Worm (Caenorhabditis elegans): Measurements from ENCODE around the gene fbn-1.

fbn-1 gene

DNA sequence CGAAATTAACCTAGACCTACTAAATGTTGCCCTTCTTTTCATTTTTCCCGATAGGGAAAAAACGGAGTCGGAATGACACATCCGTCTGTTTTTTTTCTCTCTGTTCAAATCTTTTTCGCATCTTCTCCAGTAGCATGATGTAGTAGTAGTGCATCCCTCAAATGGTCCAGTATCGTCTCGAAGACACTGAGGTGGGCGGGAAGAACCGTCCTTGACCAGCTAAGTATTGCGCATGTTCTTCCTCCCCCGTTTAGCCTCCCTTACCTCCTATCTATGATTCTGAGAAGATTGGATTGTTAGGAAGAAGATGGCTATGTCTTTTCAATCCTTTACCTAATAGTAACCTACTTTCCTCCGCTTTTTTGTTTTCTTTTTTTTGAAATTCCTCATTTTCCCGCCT, 2.3 kb upstream of the fbn-1 start:
- TF ChIP-seq pes-1 (GFP tag; IDR thresholded peaks at IDR 0.05), result no peak
- no peak for TF ChIP-seq hmbx-1 (tag; optimal IDR thresholded peaks at IDR 0.05)
- TF ChIP-seq tbx-11 (GFP tag; IDR thresholded peaks at IDR 0.05), result no peak
- TF ChIP-seq sea-1 (GFP tag; conservative IDR thresholded peaks at IDR 0.05), result no peak
- no peak for TF ChIP-seq ceh-13 (GFP tag; optimal IDR thresholded peaks at IDR 0.05)
- TF ChIP-seq tbx-37 (GFP tag; conservative IDR thresholded peaks at IDR 0.05), result no peak
- TF ChIP-seq B0310.2 (tag; optimal IDR thresholded peaks at IDR 0.05), result no peak
- TF ChIP-seq aly-1 (tag; optimal IDR thresholded peaks at IDR 0.05), result no peak
- TF ChIP-seq F13C5.2 (tag; optimal IDR thresholded peaks at IDR 0.05), result no peak
- no peak for TF ChIP-seq tra-4 (tag; optimal IDR thresholded peaks at IDR 0.05)
- no peak for TF ChIP-seq ets-7 (tag; optimal IDR thresholded peaks at IDR 0.05)
- TF ChIP-seq ceh-36 (tag; optimal IDR thresholded peaks at IDR 0.05), result no peak

- TF ChIP-seq ceh-13 (GFP tag; optimal IDR thresholded peaks at IDR 0.05) (no peak), tbx-37 (GFP tag; conservative IDR thresholded peaks at IDR 0.05) (no peak), B0310.2 (tag; optimal IDR thresholded peaks at IDR 0.05) (no peak), aly-1 (tag; optimal IDR thresholded peaks at IDR 0.05) (no peak), ets-7 (tag; optimal IDR thresholded peaks at IDR 0.05) (no peak), ceh-36 (tag; optimal IDR thresholded peaks at IDR 0.05) (no peak), sea-1 (GFP tag; conservative IDR thresholded peaks at IDR 0.05) (no peak), tbx-11 (GFP tag; IDR thresholded peaks at IDR 0.05) (no peak), hmg-4 (GFP tag; optimal IDR thresholded peaks at IDR 0.05) (no peak), scrt-1 (GFP tag; IDR thresholded peaks at IDR 0.05) (no peak), hmbx-1 (tag; optimal IDR thresholded peaks at IDR 0.05) (no peak), hnd-1 (tag; optimal IDR thresholded peaks at IDR 0.05) (no peak), pes-1 (GFP tag; IDR thresholded peaks at IDR 0.05) (no peak), ama-1 (optimal IDR thresholded peaks at IDR 0.05) (no peak), F13C5.2 (tag; optimal IDR thresholded peaks at IDR 0.05) (no peak), tra-4 (tag; optimal IDR thresholded peaks at IDR 0.05) (no peak), flt-1 (GFP tag; IDR thresholded peaks at IDR 0.05) (no peak)
These were observed 16.2 kb downstream of the fbn-1 start for ce11 chrIII:7641337-7641736.

- TF ChIP-seq tbx-11 (GFP tag; IDR thresholded peaks at IDR 0.05), result peak; percentile 74
- TF ChIP-seq hnd-1 (tag; optimal IDR thresholded peaks at IDR 0.05), result peak; percentile 51
- TF ChIP-seq ets-7 (tag; optimal IDR thresholded peaks at IDR 0.05), result peak; percentile 40
- peak; percentile 77 for TF ChIP-seq ceh-36 (tag; optimal IDR thresholded peaks at IDR 0.05)
- peak; percentile 54; the same call in 1 of the 2 replicates for TF ChIP-seq tbx-37 (GFP tag; conservative IDR thresholded peaks at IDR 0.05)
- TF ChIP-seq scrt-1 (GFP tag; IDR thresholded peaks at IDR 0.05), result peak; percentile 83
- no peak for TF ChIP-seq ama-1 (optimal IDR thresholded peaks at IDR 0.05)
- peak; percentile 53 for TF ChIP-seq B0310.2 (tag; optimal IDR thresholded peaks at IDR 0.05)
- peak; percentile 81 for TF ChIP-seq sea-1 (GFP tag; conservative IDR thresholded peaks at IDR 0.05)
- TF ChIP-seq flt-1 (GFP tag; IDR thresholded peaks at IDR 0.05), result no peak
- peak; percentile 74 for TF ChIP-seq F13C5.2 (tag; optimal IDR thresholded peaks at IDR 0.05)
- TF ChIP-seq pes-1 (GFP tag; IDR thresholded peaks at IDR 0.05), result no peak; the same call in 1 of the 2 replicates
- peak; percentile 31 for TF ChIP-seq hmbx-1 (tag; optimal IDR thresholded peaks at IDR 0.05)
- TF ChIP-seq tra-4 (tag; optimal IDR thresholded peaks at IDR 0.05), result no peak
- peak; percentile 12 for TF ChIP-seq hmg-4 (GFP tag; optimal IDR thresholded peaks at IDR 0.05)
- peak; percentile 6 for TF ChIP-seq aly-1 (tag; optimal IDR thresholded peaks at IDR 0.05)
- peak; percentile 50 for TF ChIP-seq ceh-13 (GFP tag; optimal IDR thresholded peaks at IDR 0.05)
These were observed 16.8 kb downstream of the fbn-1 start for ce11 chrIII:7642015-7642414.

ce11 chrIII:7643084-7643483, 17.9 kb downstream of the fbn-1 start, which contains the start of gene upp-1:
upp-1 (minus strand) TSS chrIII:7643101.
- no peak for TF ChIP-seq ceh-36 (tag; optimal IDR thresholded peaks at IDR 0.05)
- no peak for TF ChIP-seq tra-4 (tag; optimal IDR thresholded peaks at IDR 0.05)
- no peak for TF ChIP-seq sea-1 (GFP tag; conservative IDR thresholded peaks at IDR 0.05)
- no peak for TF ChIP-seq ama-1 (optimal IDR thresholded peaks at IDR 0.05)
- no peak for TF ChIP-seq flt-1 (GFP tag; IDR thresholded peaks at IDR 0.05)
- TF ChIP-seq pes-1 (GFP tag; IDR thresholded peaks at IDR 0.05), result no peak
- TF ChIP-seq F13C5.2 (tag; optimal IDR thresholded peaks at IDR 0.05), result no peak
- no peak for TF ChIP-seq tbx-11 (GFP tag; IDR thresholded peaks at IDR 0.05)
- no peak for TF ChIP-seq aly-1 (tag; optimal IDR thresholded peaks at IDR 0.05)
- no peak for TF ChIP-seq hnd-1 (tag; optimal IDR thresholded peaks at IDR 0.05)
- no peak for TF ChIP-seq hmbx-1 (tag; optimal IDR thresholded peaks at IDR 0.05)
- TF ChIP-seq scrt-1 (GFP tag; IDR thresholded peaks at IDR 0.05), result no peak
- TF ChIP-seq ceh-13 (GFP tag; optimal IDR thresholded peaks at IDR 0.05), result no peak
- no peak for TF ChIP-seq hmg-4 (GFP tag; optimal IDR thresholded peaks at IDR 0.05)
- TF ChIP-seq tbx-37 (GFP tag; conservative IDR thresholded peaks at IDR 0.05), result no peak

ce11 chrIII:7643902-7644641, 18.9 kb downstream of the fbn-1 start:
- TF ChIP-seq sea-1 (GFP tag; conservative IDR thresholded peaks at IDR 0.05) (no peak), flt-1 (GFP tag; IDR thresholded peaks at IDR 0.05) (no peak), scrt-1 (GFP tag; IDR thresholded peaks at IDR 0.05) (no peak), tbx-37 (GFP tag; conservative IDR thresholded peaks at IDR 0.05) (no peak), B0310.2 (tag; optimal IDR thresholded peaks at IDR 0.05) (no peak), tbx-11 (GFP tag; IDR thresholded peaks at IDR 0.05) (no peak), ama-1 (optimal IDR thresholded peaks at IDR 0.05) (no peak), hmbx-1 (tag; optimal IDR thresholded peaks at IDR 0.05) (no peak), aly-1 (tag; optimal IDR thresholded peaks at IDR 0.05) (no peak), ets-7 (tag; optimal IDR thresholded peaks at IDR 0.05) (no peak), ceh-36 (tag; optimal IDR thresholded peaks at IDR 0.05) (no peak), F13C5.2 (tag; optimal IDR thresholded peaks at IDR 0.05) (no peak), hmg-4 (GFP tag; optimal IDR thresholded peaks at IDR 0.05) (no peak), tra-4 (tag; optimal IDR thresholded peaks at IDR 0.05) (no peak), ceh-13 (GFP tag; optimal IDR thresholded peaks at IDR 0.05) (no peak)

DNA sequence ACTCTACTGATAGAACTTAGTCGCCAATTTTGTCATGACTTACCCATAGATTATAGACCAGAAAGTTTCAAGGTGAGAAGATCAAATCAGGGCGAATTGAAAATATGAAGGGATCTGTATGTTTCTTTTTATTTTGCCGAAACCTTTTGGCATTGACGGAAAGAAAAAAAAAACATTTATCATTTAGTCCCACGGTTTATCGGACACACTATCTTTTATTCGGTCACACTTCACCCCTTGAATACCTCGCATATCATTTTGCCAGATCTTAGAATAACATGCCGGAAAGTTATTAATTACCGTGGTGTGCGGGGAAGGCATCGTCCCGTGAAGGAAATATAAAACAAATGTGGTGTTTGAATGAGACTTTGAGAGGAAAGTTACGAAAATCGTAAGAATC, 19.9 kb downstream of the fbn-1 start:
- TF ChIP-seq ceh-36 (tag; optimal IDR thresholded peaks at IDR 0.05), result no peak
- TF ChIP-seq aly-1 (tag; optimal IDR thresholded peaks at IDR 0.05), result no peak
- TF ChIP-seq tra-4 (tag; optimal IDR thresholded peaks at IDR 0.05), result no peak
- no peak for TF ChIP-seq B0310.2 (tag; optimal IDR thresholded peaks at IDR 0.05)
- no peak for TF ChIP-seq sea-1 (GFP tag; conservative IDR thresholded peaks at IDR 0.05)
- no peak for TF ChIP-seq hmbx-1 (tag; optimal IDR thresholded peaks at IDR 0.05)
- no peak for TF ChIP-seq tbx-11 (GFP tag; IDR thresholded peaks at IDR 0.05)
- no peak for TF ChIP-seq flt-1 (GFP tag; IDR thresholded peaks at IDR 0.05)
- no peak for TF ChIP-seq tbx-37 (GFP tag; conservative IDR thresholded peaks at IDR 0.05)
- TF ChIP-seq hnd-1 (tag; optimal IDR thresholded peaks at IDR 0.05), result no peak
- TF ChIP-seq ceh-13 (GFP tag; optimal IDR thresholded peaks at IDR 0.05), result no peak
- TF ChIP-seq F13C5.2 (tag; optimal IDR thresholded peaks at IDR 0.05), result no peak
- TF ChIP-seq ama-1 (optimal IDR thresholded peaks at IDR 0.05), result no peak
